Fruit fly (Drosophila melanogaster) whole organism, embryonic: ENCODE results near the gene nerfin-2.

Experiments
- ATbp ChIP-seq: fragments of 200-800 bp; sonication (Bioruptor generic); optimal IDR thresholded peaks from 2 replicates; lab custom pipeline; 2017; ENCODE audit warnings: missing biosample characterization, mild to moderate bottlenecking, missing genetic modification characterization, missing genetic modification reagents
- Ada2b ChIP-seq: fragments of 200-800 bp; sonication (Bioruptor generic); IDR thresholded peaks from 2 replicates; pipeline ENCODE4 v1.3.6; 2022; ENCODE audit warnings: missing biosample characterization, missing genetic modification characterization
- Bdp1 ChIP-seq: fragments of 200-800 bp; sonication (Bioruptor generic); optimal IDR thresholded peaks from 3 replicates; lab custom pipeline; 2016; ENCODE audit warnings: missing biosample characterization, missing genetic modification characterization
- CG10267 ChIP-seq: fragments of 200-800 bp; sonication (Bioruptor generic); optimal IDR thresholded peaks from 2 replicates; lab custom pipeline; 2018; ENCODE audit warnings: missing biosample characterization, mild to moderate bottlenecking, missing genetic modification characterization, moderate library complexity
- CG10274 ChIP-seq: fragments of 200-800 bp; sonication (Bioruptor generic); optimal IDR thresholded peaks from 3 replicates; lab custom pipeline; 2017; ENCODE audit warnings: missing biosample characterization, mild to moderate bottlenecking, missing genetic modification characterization
- CG13894 ChIP-seq: fragments of 200-800 bp; sonication (Bioruptor generic); optimal IDR thresholded peaks from 3 replicates; lab custom pipeline; 2018; ENCODE audit warnings: missing biosample characterization, mild to moderate bottlenecking, missing genetic modification characterization, moderate library complexity
- CG14014 ChIP-seq: fragments of 200-800 bp; sonication (Bioruptor generic); IDR thresholded peaks from 2 replicates; pipeline ENCODE4 v1.3.6; 2022; ENCODE audit warnings: missing biosample characterization, missing genetic modification characterization
- CG15696 ChIP-seq: fragments of 200-800 bp; sonication (Bioruptor generic); optimal IDR thresholded peaks from 2 replicates; lab custom pipeline; 2019; ENCODE audit warnings: missing biosample characterization, mild to moderate bottlenecking, missing genetic modification characterization, moderate library complexity
- CG17186 ChIP-seq: fragments of 200-800 bp; sonication (Bioruptor generic); optimal IDR thresholded peaks from 3 replicates; lab custom pipeline; 2017; ENCODE audit warnings: missing biosample characterization, missing genetic modification reagents, missing genetic modification characterization
- CG17359 ChIP-seq: fragments of 200-800 bp; sonication (Bioruptor generic); optimal IDR thresholded peaks from 3 replicates; lab custom pipeline; 2018; ENCODE audit warnings: missing biosample characterization, mild to moderate bottlenecking, missing genetic modification characterization, moderate library complexity
- CG18764 ChIP-seq: fragments of 200-800 bp; sonication (Bioruptor generic); optimal IDR thresholded peaks from 3 replicates; lab custom pipeline; 2016; ENCODE audit warnings: missing biosample characterization, missing genetic modification characterization
- CG31365 ChIP-seq: fragments of 200-800 bp; sonication (Bioruptor generic); optimal IDR thresholded peaks from 2 replicates; lab custom pipeline; 2018; ENCODE audit warnings: missing biosample characterization, mild to moderate bottlenecking, missing genetic modification characterization
- CG4707 ChIP-seq: fragments of 200-800 bp; sonication (Bioruptor generic); optimal IDR thresholded peaks from 2 replicates; lab custom pipeline; 2018; ENCODE audit warnings: missing biosample characterization, mild to moderate bottlenecking, missing genetic modification characterization, moderate library complexity
- CG5953 ChIP-seq: fragments of 200-800 bp; sonication (Bioruptor generic); IDR thresholded peaks from 2 replicates; pipeline ENCODE4 v1.3.6; 2022; ENCODE audit warnings: missing biosample characterization, missing genetic modification characterization
- CG8290 ChIP-seq, 3 experiments: fragments of 200-800 bp; sonication (Bioruptor generic); optimal IDR thresholded peaks; 2 replicates each; lab custom pipeline; 2016 to 2019; ENCODE audit warnings: missing biosample characterization in 3 of 3, missing genetic modification characterization in 3 of 3, mild to moderate bottlenecking in 2 of 3, moderate library complexity in 1 of 3
- CG8359 ChIP-seq: fragments of 200-800 bp; sonication (Bioruptor generic); optimal IDR thresholded peaks from 2 replicates; lab custom pipeline; 2017; ENCODE audit warnings: missing biosample characterization, mild to moderate bottlenecking, missing genetic modification characterization, borderline replicate concordance
- CG9797 ChIP-seq: fragments of 200-800 bp; sonication (Bioruptor generic); optimal IDR thresholded peaks from 3 replicates; lab custom pipeline; 2018; ENCODE audit warnings: missing biosample characterization, mild to moderate bottlenecking, missing genetic modification characterization
- CHES-1-like ChIP-seq: fragments of 200-800 bp; sonication (Bioruptor generic); optimal IDR thresholded peaks from 2 replicates; lab custom pipeline; 2016; ENCODE audit warnings: missing biosample characterization, missing genetic modification characterization
- Dip3 ChIP-seq: fragments of 200-800 bp; sonication (Bioruptor generic); optimal IDR thresholded peaks from 3 replicates; lab custom pipeline; 2016; ENCODE audit warnings: missing biosample characterization, missing genetic modification characterization
- Doc3 ChIP-seq: fragments of 200-800 bp; sonication (Bioruptor generic); IDR thresholded peaks from 3 replicates; pipeline ENCODE4 v1.3.6; 2022; ENCODE audit warnings: missing biosample characterization, missing genetic modification characterization; ENCODE audit not compliant: partially characterized antibody
- Fer1 ChIP-seq: fragments of 200-800 bp; sonication (Bioruptor generic); optimal IDR thresholded peaks from 2 replicates; lab custom pipeline; 2017; ENCODE audit warnings: missing biosample characterization, mild to moderate bottlenecking, missing genetic modification characterization
- Fer3 ChIP-seq: fragments of 200-800 bp; sonication (Bioruptor generic); optimal IDR thresholded peaks from 2 replicates; lab custom pipeline; 2018; ENCODE audit warnings: missing biosample characterization, mild to moderate bottlenecking, missing genetic modification characterization, moderate library complexity
- H15 ChIP-seq: fragments of 200-800 bp; sonication (Bioruptor generic); IDR thresholded peaks from 3 replicates; pipeline ENCODE4 v1.3.6; 2022; ENCODE audit warnings: missing biosample characterization, missing genetic modification characterization
- Hr39 ChIP-seq: fragments of >200 bp; optimal IDR thresholded peaks from 2 replicates; lab custom pipeline; 2017
- Med ChIP-seq: fragments of 200-800 bp; sonication (Bioruptor generic); peaks from one replicate; lab custom pipeline; 2016; ENCODE audit warnings: missing biosample characterization, missing genetic modification characterization, mild to moderate bottlenecking, inconsistent platforms, moderate library complexity
- Mrtf ChIP-seq: fragments of 200-800 bp; sonication (Bioruptor generic); IDR thresholded peaks from 3 replicates; pipeline ENCODE4 v1.3.6; 2022; ENCODE audit warnings: missing biosample characterization, missing genetic modification characterization
- Nf-YB ChIP-seq: fragments of 200-800 bp; sonication (Bioruptor generic); optimal IDR thresholded peaks from 3 replicates; lab custom pipeline; 2019; ENCODE audit warnings: missing biosample characterization, mild to moderate bottlenecking, missing genetic modification characterization, moderate library complexity
- Opbp ChIP-seq: fragments of 200-800 bp; sonication (Bioruptor generic); IDR thresholded peaks from 3 replicates; pipeline ENCODE4 v1.3.6; 2022; ENCODE audit warnings: missing biosample characterization, missing genetic modification characterization; ENCODE audit not compliant: partially characterized antibody
- Poxn ChIP-seq: fragments of 200-800 bp; sonication (Bioruptor generic); IDR thresholded peaks from 2 replicates; pipeline ENCODE4 v1.3.6; 2022; ENCODE audit warnings: missing biosample characterization, missing genetic modification characterization
- Ravus ChIP-seq: fragments of 200-800 bp; sonication (Bioruptor generic); IDR thresholded peaks from 2 replicates; pipeline ENCODE4 v1.3.6; 2022; ENCODE audit warnings: missing biosample characterization, missing genetic modification characterization
- Rx ChIP-seq: fragments of 200-800 bp; sonication (Bioruptor generic); IDR thresholded peaks from 2 replicates; pipeline ENCODE4 v1.3.6; 2022; ENCODE audit warnings: missing biosample characterization, missing genetic modification characterization
- Sry-δ ChIP-seq: fragments of 200-800 bp; sonication (Bioruptor generic); optimal IDR thresholded peaks from 2 replicates; lab custom pipeline; 2016; ENCODE audit warnings: missing biosample characterization, missing genetic modification characterization
- Usf ChIP-seq: fragments of 200-800 bp; sonication (Bioruptor generic); optimal IDR thresholded peaks from 2 replicates; lab custom pipeline; 2017; ENCODE audit warnings: missing genotype, missing biosample characterization, missing genetic modification characterization
- ap ChIP-seq: fragments of 200-800 bp; sonication (Bioruptor generic); IDR thresholded peaks from 2 replicates; pipeline ENCODE4 v1.3.6; 2022; ENCODE audit warnings: missing biosample characterization, missing genetic modification characterization
- ash1 ChIP-seq: fragments of 200-800 bp; sonication (Bioruptor generic); optimal IDR thresholded peaks from 2 replicates; lab custom pipeline; 2018; ENCODE audit warnings: missing biosample characterization, mild to moderate bottlenecking, missing genetic modification characterization
- br ChIP-seq: fragments of >200 bp; optimal IDR thresholded peaks from 2 replicates; lab custom pipeline; 2017
- cg ChIP-seq: fragments of 200-800 bp; sonication (Bioruptor generic); optimal IDR thresholded peaks from 3 replicates; lab custom pipeline; 2019; ENCODE audit warnings: missing biosample characterization, mild to moderate bottlenecking, missing genetic modification characterization, moderate library complexity
- fu2 ChIP-seq: fragments of 200-800 bp; sonication (Bioruptor generic); optimal IDR thresholded peaks from 2 replicates; lab custom pipeline; 2016; ENCODE audit warnings: missing biosample characterization, missing genetic modification characterization
- hbn ChIP-seq: fragments of 200-800 bp; sonication (Bioruptor generic); IDR thresholded peaks from 2 replicates; pipeline ENCODE4 v1.3.6; 2022; ENCODE audit warnings: missing biosample characterization, missing genetic modification characterization; ENCODE audit not compliant: partially characterized antibody
- klu ChIP-seq: fragments of 200-800 bp; sonication (Bioruptor generic); IDR thresholded peaks from 2 replicates; pipeline ENCODE4 v1.3.6; 2022; ENCODE audit warnings: missing biosample characterization, missing genetic modification characterization
- lab ChIP-seq: fragments of 200-800 bp; sonication (Bioruptor generic); optimal IDR thresholded peaks from 3 replicates; lab custom pipeline; 2017; ENCODE audit warnings: missing biosample characterization, missing genetic modification characterization, mild to moderate bottlenecking, moderate library complexity, missing genetic modification reagents
- luna ChIP-seq: fragments of 200-800 bp; sonication (Bioruptor generic); optimal IDR thresholded peaks from 2 replicates; lab custom pipeline; 2016; ENCODE audit warnings: missing biosample characterization, missing genetic modification characterization
- mld ChIP-seq: fragments of 200-800 bp; sonication (Bioruptor generic); IDR thresholded peaks from 3 replicates; pipeline ENCODE4 v1.3.6; 2022; ENCODE audit warnings: missing biosample characterization, missing genetic modification characterization; ENCODE audit not compliant: partially characterized antibody
- odd ChIP-seq: fragments of 200-800 bp; sonication (Bioruptor generic); optimal IDR thresholded peaks from 2 replicates; lab custom pipeline; 2017; ENCODE audit warnings: missing biosample characterization, mild to moderate bottlenecking, missing genetic modification characterization
- org-1 ChIP-seq: fragments of 200-800 bp; sonication (Bioruptor generic); optimal IDR thresholded peaks from 2 replicates; lab custom pipeline; 2017; ENCODE audit warnings: missing biosample characterization, missing genetic modification characterization
- pnt ChIP-seq: fragments of 200-800 bp; sonication (Bioruptor generic); optimal IDR thresholded peaks from 3 replicates; lab custom pipeline; 2016; ENCODE audit warnings: missing biosample characterization, missing genetic modification characterization
- sens ChIP-seq: fragments of 200-800 bp; sonication (Bioruptor generic); peaks from one replicate; lab custom pipeline; 2016; ENCODE audit warnings: missing biosample characterization, missing genetic modification characterization
- sima ChIP-seq: fragments of 200-800 bp; sonication (Bioruptor generic); optimal IDR thresholded peaks from 2 replicates; lab custom pipeline; 2016; ENCODE audit warnings: missing biosample characterization, missing genetic modification characterization
- sob ChIP-seq: fragments of 200-800 bp; sonication (Bioruptor generic); IDR thresholded peaks from 2 replicates; pipeline ENCODE4 v1.3.6; 2022; ENCODE audit warnings: missing biosample characterization, missing genetic modification characterization

The nerfin-2 gene

DNA sequence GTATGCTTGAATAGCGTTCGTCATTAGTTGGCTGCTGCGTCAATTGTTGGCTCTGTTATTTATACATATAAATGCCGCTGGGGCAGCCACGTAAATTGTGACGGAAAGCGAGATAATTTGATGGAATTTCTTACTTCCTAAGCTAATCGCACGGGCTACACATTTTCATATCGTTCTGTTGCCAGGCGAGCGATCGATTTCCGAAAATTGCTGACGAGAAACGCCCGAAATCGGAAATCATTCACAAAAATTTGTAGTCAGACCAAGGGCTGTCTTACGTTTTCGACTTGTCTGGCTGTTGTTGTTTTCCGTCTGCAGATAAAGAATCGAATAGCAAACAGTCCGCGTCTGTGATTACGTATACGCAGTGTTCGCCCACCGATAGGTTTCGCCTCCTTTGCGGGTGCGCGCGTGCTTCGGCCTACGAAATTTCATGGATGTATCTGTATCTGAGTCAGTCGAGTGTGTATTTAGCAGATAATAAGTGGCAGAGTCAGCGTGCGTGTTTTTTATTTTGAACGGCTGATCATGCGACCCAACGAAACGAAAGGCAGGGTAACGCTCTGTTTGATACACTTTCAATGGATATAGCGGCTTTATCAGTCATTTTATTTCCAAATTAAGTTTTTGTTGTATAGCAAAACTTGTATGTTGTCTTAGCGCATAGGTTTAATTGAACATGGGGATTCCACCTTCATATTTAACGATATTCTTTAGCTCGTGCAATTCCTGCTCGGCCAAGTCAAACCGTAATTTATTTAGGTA is 26.8 kb downstream of the nerfin-2 start (continued):
- TF ChIP-seq org-1 (peak; percentile 72), sob (GFP tag; lab: Robert Waterston, UW) (peak; percentile 64), sens (GFP tag; lab: Kevin White, UChicago) (peak; percentile 91), CG4707 (GFP tag; lab: Kevin White, UChicago) (no peak), CG17186 (GFP tag; lab: Kevin White, UChicago) (no peak), cg (GFP tag; lab: Kevin White, UChicago) (peak; percentile 39), Nf-YB (GFP tag; lab: Kevin White, UChicago) (peak; percentile 42), Bdp1 (GFP tag; lab: Kevin White, UChicago) (peak; percentile 9), pnt (GFP tag; lab: Kevin White, UChicago) (peak; percentile 62), CG10274 (GFP tag; lab: Kevin White, UChicago) (peak; percentile 78), CG5953 (GFP tag; lab: Robert Waterston, UW) (no peak), luna (GFP tag; lab: Kevin White, UChicago) (peak; percentile 55), CG10267 (tag; lab: Kevin White, UChicago) (peak; percentile 39), Rx (peak; percentile 61), Poxn (no peak), Ada2b (GFP tag; lab: Robert Waterston, UW) (peak; percentile 55), Fer1 (GFP tag; lab: Kevin White, UChicago) (peak; percentile 76), CG15696 (tag; lab: Kevin White, UChicago) (peak; percentile 9), br (lab: Kevin White, UChicago) (no peak), CG9797 (GFP tag; lab: Kevin White, UChicago) (no peak), CG14014 (GFP tag; lab: Robert Waterston, UW) (peak; percentile 75), Hr39 (lab: Kevin White, UChicago) (no peak), Mrtf (no peak), hbn (GFP tag; lab: Robert Waterston, UW) (no peak), ash1 (GFP tag; lab: Kevin White, UChicago) (no peak), CG17359 (tag; lab: Kevin White, UChicago) (peak; percentile 72), Opbp (GFP tag; lab: Robert Waterston, UW) (no peak), CG31365 (tag; lab: Kevin White, UChicago) (no peak), Ravus (GFP tag; lab: Robert Waterston, UW) (no peak), klu (peak; percentile 64; the same call in 1 of the 2 replicates), ap (GFP tag; lab: Robert Waterston, UW) (0 out of 2 replicates have a peak, but pooled peaks have one; percentile 40), H15 (0 out of 3 replicates have a peak, but pooled peaks have one; percentile 40), Fer3 (tag; lab: Kevin White, UChicago) (peak; percentile 83), Dip3 (GFP tag; lab: Kevin White, UChicago) (peak; percentile 60), CG18764 (GFP tag; lab: Kevin White, UChicago) (peak; percentile 37), Doc3 (GFP tag; lab: Robert Waterston, UW) (no peak), mld (GFP tag; lab: Robert Waterston, UW) (no peak), ATbp (peak; percentile 51), lab (peak; percentile 86), fu2 (GFP tag; lab: Kevin White, UChicago) (peak; percentile 34), sima (GFP tag; lab: Kevin White, UChicago) (no peak), CG8359 (no peak), Sry-δ (GFP tag; lab: Kevin White, UChicago) (no peak), Med (GFP tag; lab: Kevin White, UChicago) (peak; percentile 95), odd (peak; percentile 62), CG8290 (GFP tag; optimal IDR thresholded peaks at IDR 0.05; lab: Kevin White, UChicago) (no peak), CG8290 (tag; optimal IDR thresholded peaks at IDR 0.05; lab: Kevin White, UChicago) (peak in 1 of 2 experiments; percentile 71), CG13894 (tag; lab: Kevin White, UChicago) (peak; percentile 56), Usf (GFP tag; lab: Kevin White, UChicago) (peak; percentile 47), CHES-1-like (GFP tag; lab: Kevin White, UChicago) (peak; percentile 68)
